Worm (Caenorhabditis elegans): ENCODE data around the gene ogdh-1.
A peak's percentile ranks its signal among the peaks of the same experiment; 100 is the strongest.

ogdh-1 gene

ce11 chrIV:4705182-4705581 lies 1.4 kb upstream of the ogdh-1 start (continued):
- TF ChIP-seq tra-1 (GFP tag; IDR thresholded peaks at IDR 0.05) (no peak), nhr-237 (tag; optimal IDR thresholded peaks at IDR 0.05) (no peak), ZK337.2 (GFP tag; IDR thresholded peaks at IDR 0.05) (no peak), ztf-11 (tag; optimal IDR thresholded peaks at IDR 0.05) (no peak)

DNA sequence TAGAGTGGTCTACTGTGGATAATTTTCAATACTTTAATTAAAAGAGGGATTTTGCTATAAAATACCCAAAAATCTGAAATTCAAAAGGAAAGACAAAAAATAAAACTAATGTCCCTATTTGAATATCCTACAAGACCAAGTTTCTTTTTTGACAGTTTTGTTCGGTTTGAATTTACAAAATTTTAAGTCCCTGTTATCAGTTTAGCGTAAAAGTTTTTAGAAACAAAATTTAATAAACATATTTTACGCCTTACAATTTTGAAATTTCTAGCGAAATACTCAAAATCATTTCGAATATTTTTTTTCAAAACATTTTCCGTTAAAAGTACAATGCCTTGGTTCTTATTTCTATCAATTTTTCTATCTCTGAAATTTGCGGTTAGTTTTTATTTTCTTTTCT lies 11.3 kb downstream of the ogdh-1 start, which contains the start of gene spe-51:
Gene spe-51, plus strand, starts transcription at position 301 of the 400 bp plus-strand sequence.
- no peak for TF ChIP-seq daf-19 (GFP tag; conservative IDR thresholded peaks at IDR 0.05)
- TF ChIP-seq zfp-2 (tag; optimal IDR thresholded peaks at IDR 0.05): no peak
- no peak for TF ChIP-seq ceh-62 (tag; optimal IDR thresholded peaks at IDR 0.05)
- TF ChIP-seq mes-2 (tag; optimal IDR thresholded peaks at IDR 0.05; ENCODE audit: poor library complexity, severe bottlenecking): no peak
- no peak for TF ChIP-seq daf-12 (tag; optimal IDR thresholded peaks at IDR 0.05)

ce11 chrIV:4688221-4688620 lies 15.6 kb downstream of the ogdh-1 start, which contains the start of gene bus-4:
Gene bus-4 (plus strand): TSS chrIV:4688269.
- no peak for TF ChIP-seq lin-1 (GFP tag; IDR thresholded peaks at IDR 0.05)
- no peak for TF ChIP-seq mxl-2 (GFP tag; conservative IDR thresholded peaks at IDR 0.05)
- TF ChIP-seq nhr-6 (tag; optimal IDR thresholded peaks at IDR 0.05): no peak
- TF ChIP-seq zfp-2 (tag; optimal IDR thresholded peaks at IDR 0.05): no peak
- TF ChIP-seq daf-16 (GFP tag; optimal IDR thresholded peaks at IDR 0.05): no peak
- no peak for TF ChIP-seq daf-16 (tag; optimal IDR thresholded peaks at IDR 0.05)
- TF ChIP-seq daf-19 (GFP tag; conservative IDR thresholded peaks at IDR 0.05): no peak
- no peak for TF ChIP-seq nhr-42 (GFP tag; IDR thresholded peaks at IDR 0.05)
- TF ChIP-seq nhr-41 (GFP tag; IDR thresholded peaks at IDR 0.05): no peak
- no peak for TF ChIP-seq ZK546.5 (tag; optimal IDR thresholded peaks at IDR 0.05)
- TF ChIP-seq pqm-1 (tag; optimal IDR thresholded peaks at IDR 0.05): no peak
- TF ChIP-seq cey-2 (tag; optimal IDR thresholded peaks at IDR 0.05; ENCODE audit: borderline replicate concordance, insufficient read depth): no peak
- TF ChIP-seq daf-12 (tag; optimal IDR thresholded peaks at IDR 0.05): no peak

ce11 chrIV:4686898-4687297 lies 16.9 kb downstream of the ogdh-1 start:
- no peak for TF ChIP-seq Y48G9A.11 (GFP tag; IDR thresholded peaks at IDR 0.05)
- TF ChIP-seq ces-1 (GFP tag; optimal IDR thresholded peaks at IDR 0.05): no peak
- TF ChIP-seq zip-11 (GFP tag; IDR thresholded peaks at IDR 0.05): no peak
- TF ChIP-seq egl-43 (GFP tag; IDR thresholded peaks at IDR 0.05): no peak
- no peak for TF ChIP-seq skn-1 (tag; optimal IDR thresholded peaks at IDR 0.05)
- no peak for TF ChIP-seq nhr-42 (GFP tag; IDR thresholded peaks at IDR 0.05)
- TF ChIP-seq spr-1 (tag; optimal IDR thresholded peaks at IDR 0.05): no peak
- TF ChIP-seq set-16 (GFP tag; IDR thresholded peaks at IDR 0.05): peak; percentile 56; the same call in 1 of the 2 replicates
- TF ChIP-seq ceh-32 (tag; optimal IDR thresholded peaks at IDR 0.05; ENCODE audit: poor library complexity): no peak
- peak; percentile 69 for TF ChIP-seq aha-1 (tag)
- TF ChIP-seq unc-39 (tag; optimal IDR thresholded peaks at IDR 0.05): no peak
- no peak for TF ChIP-seq lin-39 (tag; optimal IDR thresholded peaks at IDR 0.05)
- no peak for TF ChIP-seq snpc-1.2 (GFP tag; IDR thresholded peaks at IDR 0.05)
- TF ChIP-seq zfp-2 (tag; optimal IDR thresholded peaks at IDR 0.05): no peak
- TF ChIP-seq zag-1 (tag; optimal IDR thresholded peaks at IDR 0.05): no peak
- TF ChIP-seq lim-7 (GFP tag; IDR thresholded peaks at IDR 0.05): no peak

DNA sequence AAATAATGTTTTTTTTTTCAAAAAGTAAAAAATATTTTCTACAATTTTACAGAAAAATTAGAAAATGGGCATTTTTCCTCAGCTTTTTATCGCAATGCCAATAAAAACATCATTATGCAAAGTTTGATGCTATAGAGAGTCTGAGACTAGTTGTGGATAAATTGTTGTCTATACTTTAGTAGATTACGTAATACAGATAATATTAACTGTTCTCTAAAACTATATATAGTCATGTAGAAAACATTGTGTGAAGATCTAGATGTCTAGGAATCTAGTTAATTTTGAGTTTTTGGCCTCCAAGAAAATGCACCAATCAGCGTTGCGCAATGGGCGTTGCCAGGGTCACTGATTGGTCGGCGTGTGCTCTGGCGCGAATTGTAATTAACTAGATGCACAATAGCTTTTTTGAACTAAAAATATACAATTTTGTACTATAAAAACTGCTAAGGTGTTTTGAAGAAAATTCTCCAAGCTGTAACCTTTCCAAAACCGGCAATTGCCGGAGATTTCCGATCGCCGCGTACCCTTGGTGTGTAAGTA lies 17.4 kb downstream of the ogdh-1 start:
- TF ChIP-seq Y105C5A.15 (GFP tag; IDR thresholded peaks at IDR 0.05): no peak
- TF ChIP-seq nhr-48 (tag; optimal IDR thresholded peaks at IDR 0.05): no peak
- TF ChIP-seq unc-62 (GFP tag; optimal IDR thresholded peaks at IDR 0.05 in 1 of 2): peak in 1 of 2 experiments; percentile 65
- TF ChIP-seq unc-62 (tag; optimal IDR thresholded peaks at IDR 0.05): no peak

Data from whole organism, L4 larva.